Fruit fly (Drosophila melanogaster): Measurements from ENCODE around the gene Nepl21.
A peak's percentile ranks its signal among the peaks of the same experiment; 100 is the strongest.

dm6 chr3R:28904816-28905435, 21.4 kb downstream of the Nepl21 start:
- TF ChIP-seq br (GFP tag; optimal IDR thresholded peaks at IDR 0.05) (peak; percentile 31), Vsx2 (GFP tag; optimal IDR thresholded peaks at IDR 0.05; ENCODE audit: partially characterized antibody) (no peak), Jra (GFP tag; optimal IDR thresholded peaks at IDR 0.05) (no peak), psq (GFP tag; optimal IDR thresholded peaks at IDR 0.05) (no peak), GATAd (GFP tag; optimal IDR thresholded peaks at IDR 0.05) (no peak), OdsH (GFP tag; optimal IDR thresholded peaks at IDR 0.05) (no peak)

Data from whole organism, wandering third instar larva.